Fruit fly (Drosophila melanogaster): ENCODE data around the gene CG18088.

The CG18088 gene

DNA sequence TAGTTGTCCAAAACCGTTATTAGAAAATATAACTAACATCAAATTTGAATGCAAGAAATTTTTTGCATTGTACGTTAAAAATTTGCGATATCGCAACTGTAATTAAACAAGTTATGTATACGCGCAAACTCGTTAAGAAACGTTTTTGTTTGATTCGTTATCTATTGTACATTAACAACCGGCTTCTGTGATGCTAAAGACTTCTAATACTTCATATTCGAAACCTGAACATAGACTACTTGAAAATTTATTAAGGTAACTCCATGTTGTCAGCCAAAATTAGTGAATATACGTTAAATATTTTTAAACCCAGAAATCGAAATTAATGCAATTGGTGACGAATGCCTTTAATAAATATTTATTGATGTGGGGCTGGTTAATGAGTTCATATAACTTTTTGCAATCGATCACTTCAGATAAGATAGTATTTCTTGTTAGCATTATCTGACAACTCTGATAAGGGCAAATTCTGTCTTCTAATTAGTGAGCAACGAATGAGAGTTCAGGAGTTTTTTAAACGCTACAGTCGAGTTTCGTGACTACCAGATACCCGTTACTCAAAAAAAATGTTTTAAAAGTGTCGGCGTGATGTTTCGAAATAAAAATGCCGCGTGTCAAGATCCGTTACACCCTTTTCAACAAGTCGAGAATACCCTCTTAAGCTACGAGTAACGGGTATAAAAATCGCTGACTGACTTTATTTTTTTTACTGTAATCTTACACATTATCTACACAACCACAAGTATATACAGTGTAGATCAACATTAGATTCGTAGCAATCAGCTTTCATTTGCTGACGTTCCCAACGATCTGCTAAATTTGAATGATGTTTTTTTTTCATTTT is 14.9 kb upstream of the CG18088 start (continued):
- TF ChIP-seq B-H2 (GFP tag; optimal IDR thresholded peaks at IDR 0.05) (no peak), ftz-f1 (GFP tag; optimal IDR thresholded peaks at IDR 0.05) (no peak), CG3163 (GFP tag; optimal IDR thresholded peaks at IDR 0.05) (peak; percentile 50), CG4617 (GFP tag; optimal IDR thresholded peaks at IDR 0.05; ENCODE audit: borderline replicate concordance) (no peak), D19B (GFP tag; optimal IDR thresholded peaks at IDR 0.05) (peak; percentile 89), CG9876 (GFP tag; optimal IDR thresholded peaks at IDR 0.05) (peak; percentile 39), fd64A (GFP tag; optimal IDR thresholded peaks at IDR 0.05) (no peak), seq (GFP tag; IDR thresholded peaks at IDR 0.05) (0 out of 2 replicates have a peak, but pooled peaks have one; percentile 24), bcd (GFP tag; optimal IDR thresholded peaks at IDR 0.05) (peak; percentile 38), run (tag; optimal IDR thresholded peaks at IDR 0.05) (peak; percentile 9), ap (GFP tag; IDR thresholded peaks at IDR 0.05) (no peak), vnd (GFP tag; IDR thresholded peaks at IDR 0.05; ENCODE audit: partially characterized antibody) (peak; percentile 59; the same call in 1 of the 3 replicates), Chrac-16 (GFP tag; optimal IDR thresholded peaks at IDR 0.05) (peak; percentile 55), usp (GFP tag; optimal IDR thresholded peaks at IDR 0.05) (no peak), Fer1 (GFP tag; optimal IDR thresholded peaks at IDR 0.05) (peak; percentile 33), CG17361 (GFP tag; IDR thresholded peaks at IDR 0.05) (peak; percentile 62; the same call in 2 of the 3 replicates), CG2202 (tag; optimal IDR thresholded peaks at IDR 0.05) (peak; percentile 27), E2f2 (GFP tag; IDR thresholded peaks at IDR 0.05) (peak; percentile 58), Usf (GFP tag; optimal IDR thresholded peaks at IDR 0.05) (no peak), CG3281 (GFP tag; optimal IDR thresholded peaks at IDR 0.05) (peak; percentile 28), tap (tag; optimal IDR thresholded peaks at IDR 0.05) (no peak), HLHmδ (GFP tag; optimal IDR thresholded peaks at IDR 0.05) (no peak), emc (GFP tag; optimal IDR thresholded peaks at IDR 0.05) (no peak), CG31224 (GFP tag; IDR thresholded peaks at IDR 0.05) (0 out of 2 replicates have a peak, but pooled peaks have one; percentile 36), jigr1 (GFP tag; IDR thresholded peaks at IDR 0.05) (no peak), Myb (GFP tag; optimal IDR thresholded peaks at IDR 0.05) (peak; percentile 91), grn (GFP tag; optimal IDR thresholded peaks at IDR 0.05) (peak; percentile 51), CG7987 (GFP tag; optimal IDR thresholded peaks at IDR 0.05) (no peak), NK7.1 (GFP tag; optimal IDR thresholded peaks at IDR 0.05) (no peak), jing (GFP tag; optimal IDR thresholded peaks at IDR 0.05) (no peak), stc (GFP tag; IDR thresholded peaks at IDR 0.05) (peak; percentile 56; the same call in 1 of the 2 replicates), ind (GFP tag; optimal IDR thresholded peaks at IDR 0.05) (peak; percentile 35), odd (GFP tag; optimal IDR thresholded peaks at IDR 0.05) (no peak), CG12219 (GFP tag; optimal IDR thresholded peaks at IDR 0.05) (peak; percentile 30), CG15269 (tag; optimal IDR thresholded peaks at IDR 0.05) (peak; percentile 39), Hr3 (GFP tag; optimal IDR thresholded peaks at IDR 0.05) (peak; percentile 48), CG32767 (GFP tag; IDR thresholded peaks at IDR 0.05) (no peak), CG14441 (GFP tag; IDR thresholded peaks at IDR 0.05) (peak; percentile 56), tup (GFP tag; optimal IDR thresholded peaks at IDR 0.05) (no peak), CG10462 (GFP tag; optimal IDR thresholded peaks at IDR 0.05) (no peak), caup (GFP tag; optimal IDR thresholded peaks at IDR 0.05; ENCODE audit: severe bottlenecking) (peak; percentile 38), toy (GFP tag; IDR thresholded peaks at IDR 0.05) (no peak), fd3F (GFP tag; optimal IDR thresholded peaks at IDR 0.05) (no peak), zf30C (GFP tag; optimal IDR thresholded peaks at IDR 0.05) (no peak), CG6683 (GFP tag; optimal IDR thresholded peaks at IDR 0.05) (no peak), lov (optimal IDR thresholded peaks at IDR 0.05) (no peak), lov (GFP tag; IDR thresholded peaks at IDR 0.05) (no peak; the same call in 2 of the 3 replicates), zen2 (GFP tag; IDR thresholded peaks at IDR 0.05; ENCODE audit: partially characterized antibody) (no peak), chn (GFP tag; optimal IDR thresholded peaks at IDR 0.05) (peak; percentile 64)

Measured in whole organism, embryonic.